Worm (Caenorhabditis elegans) whole organism, young adult: ENCODE measurements around the gene far-5.

ENCODE experiments used
- B0019.2 ChIP-seq: fragments of 200-800 bp; sonication (Bioruptor generic); conservative IDR thresholded peaks from 2 replicates; pipeline ENCODE4 v1.3.6; 2022; ENCODE audit warnings: missing genetic modification reagents, missing genetic modification characterization, missing compliant biosample characterization
- C17E4.6 ChIP-seq: fragments of 200-800 bp; sonication (Bioruptor generic); IDR thresholded peaks from 2 replicates; pipeline ENCODE4 v1.3.6; 2022; ENCODE audit warnings: missing genetic modification reagents, missing genetic modification characterization, missing compliant biosample characterization
- D2030.7 ChIP-seq: fragments of 200-800 bp; sonication (Bioruptor generic); IDR thresholded peaks from 2 replicates; pipeline ENCODE4 v1.3.6; 2022; ENCODE audit warnings: missing genetic modification reagents, missing genetic modification characterization, missing compliant biosample characterization
- F23B12.7 ChIP-seq: sonication (generic microtip); optimal IDR thresholded peaks from 2 replicates; lab custom pipeline; 2017; ENCODE audit warnings: missing genetic modification characterization, mild to moderate bottlenecking, missing compliant biosample characterization, antibody characterized with exemption, moderate library complexity; ENCODE audit not compliant: insufficient read depth
- F55B11.4 ChIP-seq: sonication (generic microtip); optimal IDR thresholded peaks from 2 replicates; lab custom pipeline; 2016; ENCODE audit warnings: missing compliant biosample characterization, missing genetic modification characterization, borderline replicate concordance; ENCODE audit not compliant: insufficient read depth
- F57A8.1 ChIP-seq: fragments of 200-800 bp; sonication (Bioruptor generic); optimal IDR thresholded peaks from 2 replicates; lab custom pipeline; 2018; ENCODE audit warnings: mild to moderate bottlenecking, missing genetic modification characterization, moderate library complexity, missing compliant biosample characterization
- F57C9.4 ChIP-seq: sonication (generic microtip); optimal IDR thresholded peaks from 2 replicates; lab custom pipeline; 2017; ENCODE audit warnings: mild to moderate bottlenecking, missing genetic modification characterization, missing compliant biosample characterization
- K12H6.12 ChIP-seq: fragments of 200-800 bp; sonication (Bioruptor generic); optimal IDR thresholded peaks from 2 replicates; lab custom pipeline; 2018; ENCODE audit warnings: mild to moderate bottlenecking, missing genetic modification characterization, missing compliant biosample characterization
- Y53F4B.3 ChIP-seq: fragments of 200-800 bp; sonication (Bioruptor generic); IDR thresholded peaks from 2 replicates; pipeline ENCODE4 v1.3.6; 2022; ENCODE audit warnings: missing genetic modification reagents, missing genetic modification characterization, missing compliant biosample characterization
- Y56A3A.18 ChIP-seq: fragments of 200-800 bp; sonication (Bioruptor generic); IDR thresholded peaks from 2 replicates; pipeline ENCODE4 v1.3.6; 2022; ENCODE audit warnings: missing genetic modification reagents, missing genetic modification characterization, missing compliant biosample characterization
- Y67H2A.10 ChIP-seq: fragments of 200-800 bp; sonication (Bioruptor generic); conservative IDR thresholded peaks from 2 replicates; pipeline ENCODE4 v1.3.6; 2022; ENCODE audit warnings: missing genetic modification reagents, missing genetic modification characterization, missing compliant biosample characterization
- Y79H2A.3 ChIP-seq: fragments of 200-800 bp; sonication (Bioruptor generic); conservative IDR thresholded peaks from 2 replicates; pipeline ENCODE4 v1.3.6; 2022; ENCODE audit warnings: missing genetic modification reagents, missing genetic modification characterization, missing compliant biosample characterization
- akir-1 ChIP-seq: fragments of 200-800 bp; sonication (Bioruptor generic); optimal IDR thresholded peaks from 2 replicates; lab custom pipeline; 2018; ENCODE audit warnings: mild to moderate bottlenecking, missing genetic modification characterization, moderate library complexity, missing compliant biosample characterization
- atf-7 ChIP-seq: sonication (generic microtip); optimal IDR thresholded peaks from 2 replicates; lab custom pipeline; 2017; ENCODE audit warnings: mild to moderate bottlenecking, missing genetic modification characterization, missing compliant biosample characterization
- attf-6 ChIP-seq: fragments of 200-800 bp; sonication (Bioruptor generic); IDR thresholded peaks from 2 replicates; pipeline ENCODE4 v1.3.6; 2022; ENCODE audit warnings: missing genetic modification reagents, missing genetic modification characterization, missing compliant biosample characterization
- cebp-1 ChIP-seq, 2 experiments: fragments of 200-800 bp in 1 of 2; sonication (Bioruptor generic) in 1 of 2; sonication (generic microtip) in 1 of 2; IDR thresholded peaks in 1 of 2; optimal IDR thresholded peaks in 1 of 2; 2 replicates each; pipeline versions ENCODE4 v1.3.6 to Lab custom; 2017 to 2022; ENCODE audit warnings: missing compliant biosample characterization in 2 of 2, missing genetic modification characterization in 2 of 2, mild to moderate bottlenecking in 1 of 2, missing genetic modification reagents in 1 of 2, moderate library complexity in 1 of 2
- cebp-2 ChIP-seq: fragments of 200-800 bp; sonication (Bioruptor generic); IDR thresholded peaks from 2 replicates; pipeline ENCODE4 v1.3.6; 2022; ENCODE audit warnings: missing genetic modification characterization, missing compliant biosample characterization
- ceh-100 ChIP-seq: fragments of 200-800 bp; sonication (Bioruptor generic); IDR thresholded peaks from 2 replicates; pipeline ENCODE4 v1.3.6; 2022; ENCODE audit warnings: missing genetic modification reagents, missing genetic modification characterization, missing compliant biosample characterization
- ceh-27 ChIP-seq: fragments of 200-800 bp; sonication (Bioruptor generic); optimal IDR thresholded peaks from 2 replicates; lab custom pipeline; 2018; ENCODE audit warnings: mild to moderate bottlenecking, missing genetic modification characterization, moderate library complexity, missing compliant biosample characterization
- ceh-79 ChIP-seq: sonication (generic microtip); optimal IDR thresholded peaks from 2 replicates; lab custom pipeline; 2017; ENCODE audit warnings: mild to moderate bottlenecking, missing genetic modification characterization, missing compliant biosample characterization
- die-1 ChIP-seq: sonication (generic microtip); optimal IDR thresholded peaks from 2 replicates; lab custom pipeline; 2016; ENCODE audit warnings: missing genotype, mild to moderate bottlenecking, missing genetic modification characterization, missing compliant biosample characterization
- dox-1 ChIP-seq: fragments of 200-800 bp; sonication (Bioruptor generic); IDR thresholded peaks from 2 replicates; pipeline ENCODE4 v1.3.6; 2022; ENCODE audit warnings: missing genetic modification reagents, missing genetic modification characterization, missing compliant biosample characterization
- egl-18 ChIP-seq: fragments of 200-800 bp; sonication (Bioruptor generic); IDR thresholded peaks from 2 replicates; pipeline ENCODE4 v1.3.6; 2022; ENCODE audit warnings: missing genetic modification reagents, missing genetic modification characterization, missing compliant biosample characterization
- egl-44 ChIP-seq: fragments of 200-800 bp; sonication (Bioruptor generic); IDR thresholded peaks from 2 replicates; pipeline ENCODE4 v1.3.6; 2022; ENCODE audit warnings: missing genetic modification reagents, missing genetic modification characterization, missing compliant biosample characterization
- egrh-3 ChIP-seq: fragments of 200-800 bp; sonication (Bioruptor generic); IDR thresholded peaks from 2 replicates; pipeline ENCODE4 v1.3.6; 2022; ENCODE audit warnings: missing genetic modification reagents, missing genetic modification characterization, missing compliant biosample characterization
- ets-4 ChIP-seq: fragments of 200-800 bp; sonication (Bioruptor generic); optimal IDR thresholded peaks from 2 replicates; lab custom pipeline; 2018; ENCODE audit warnings: mild to moderate bottlenecking, missing genetic modification characterization, missing compliant biosample characterization
- fkh-3 ChIP-seq: sonication (generic microtip); optimal IDR thresholded peaks from 2 replicates; lab custom pipeline; 2016; ENCODE audit warnings: mild to moderate bottlenecking, missing genetic modification characterization, missing compliant biosample characterization
- hlh-26 ChIP-seq: fragments of 200-800 bp; sonication (Bioruptor generic); conservative IDR thresholded peaks from 2 replicates; pipeline ENCODE4 v1.3.6; 2022; ENCODE audit warnings: missing genetic modification reagents, missing genetic modification characterization, missing compliant biosample characterization
- hmg-1.2 ChIP-seq: fragments of 200-800 bp; sonication (Bioruptor generic); IDR thresholded peaks from 2 replicates; pipeline ENCODE4 v1.3.6; 2022; ENCODE audit warnings: missing genetic modification reagents, missing genetic modification characterization, missing compliant biosample characterization
- hmg-20 ChIP-seq: fragments of 200-800 bp; sonication (Bioruptor generic); IDR thresholded peaks from 2 replicates; pipeline ENCODE4 v1.3.6; 2022; ENCODE audit warnings: missing genetic modification reagents, missing genetic modification characterization, missing compliant biosample characterization
- hrde-1 ChIP-seq: sonication (generic microtip); optimal IDR thresholded peaks from 2 replicates; lab custom pipeline; 2016; ENCODE audit warnings: missing genetic modification characterization, mild to moderate bottlenecking, missing compliant biosample characterization, moderate library complexity, missing genotype, missing genetic modification reagents, borderline replicate concordance
- lsl-1 ChIP-seq: fragments of 200-800 bp; sonication (Bioruptor generic); optimal IDR thresholded peaks from 2 replicates; lab custom pipeline; 2018; ENCODE audit warnings: mild to moderate bottlenecking, missing genetic modification characterization, moderate library complexity, missing compliant biosample characterization
- lsy-27 ChIP-seq: sonication (generic microtip); optimal IDR thresholded peaks from 2 replicates; lab custom pipeline; 2017; ENCODE audit warnings: missing genetic modification characterization, mild to moderate bottlenecking, missing compliant biosample characterization, antibody characterized with exemption, missing genotype, borderline replicate concordance; ENCODE audit not compliant: insufficient read depth
- madf-3 ChIP-seq: fragments of 200-800 bp; sonication (Bioruptor generic); IDR thresholded peaks from 2 replicates; pipeline ENCODE4 v1.3.6; 2022; ENCODE audit warnings: missing genetic modification reagents, missing genetic modification characterization, missing compliant biosample characterization
- mes-4 ChIP-seq: sonication (generic microtip); optimal IDR thresholded peaks from 2 replicates; lab custom pipeline; 2016; ENCODE audit warnings: missing genotype, missing genetic modification characterization, missing compliant biosample characterization
- mxl-1 ChIP-seq: sonication (generic microtip); optimal IDR thresholded peaks from 2 replicates; lab custom pipeline; 2016; ENCODE audit warnings: missing genetic modification characterization, missing compliant biosample characterization
- nhr-80 ChIP-seq: sonication (generic microtip); optimal IDR thresholded peaks from 2 replicates; lab custom pipeline; 2016; ENCODE audit warnings: missing genetic modification characterization, missing compliant biosample characterization
- nhr-90 ChIP-seq: sonication (generic microtip); optimal IDR thresholded peaks from 2 replicates; lab custom pipeline; 2016; ENCODE audit warnings: missing genotype, mild to moderate bottlenecking, missing genetic modification characterization, missing compliant biosample characterization
- pbrm-1 ChIP-seq: fragments of 200-800 bp; sonication (Bioruptor generic); IDR thresholded peaks from 2 replicates; pipeline ENCODE4 v1.3.6; 2022; ENCODE audit warnings: missing genetic modification reagents, missing genetic modification characterization, missing compliant biosample characterization
- pha-4 ChIP-seq: fragments of 150-350 bp; sonication (generic microtip); optimal IDR thresholded peaks from 2 replicates; lab custom pipeline; 2014; ENCODE audit warnings: missing biosample characterization, missing genetic modification reagents, missing genetic modification characterization
- rec-8 ChIP-seq, 2 experiments: sonication (generic microtip); optimal IDR thresholded peaks; 2 replicates each; lab custom pipeline; 2016; ENCODE audit warnings: mild to moderate bottlenecking in 2 of 2, missing genetic modification characterization in 2 of 2, missing genetic modification reagents in 2 of 2, missing genotype in 2 of 2, missing biosample characterization in 1 of 2, missing compliant biosample characterization in 1 of 2, moderate library complexity in 1 of 2
- sdz-38 ChIP-seq: sonication (generic microtip); optimal IDR thresholded peaks from 2 replicates; lab custom pipeline; 2016; ENCODE audit warnings: missing genotype, missing genetic modification characterization, missing compliant biosample characterization
- sea-2 ChIP-seq: fragments of 200-800 bp; sonication (Bioruptor generic); IDR thresholded peaks from 2 replicates; pipeline ENCODE4 v1.3.6; 2022; ENCODE audit warnings: missing genetic modification characterization, missing compliant biosample characterization
- snpc-1.1 ChIP-seq: sonication (generic microtip); optimal IDR thresholded peaks from 2 replicates; lab custom pipeline; 2017; ENCODE audit warnings: missing genetic modification characterization, mild to moderate bottlenecking, missing compliant biosample characterization, antibody characterized with exemption, moderate library complexity, missing genotype, missing genetic modification reagents; ENCODE audit not compliant: insufficient read depth
- tlf-1 ChIP-seq: fragments of 200-800 bp; sonication (Bioruptor generic); optimal IDR thresholded peaks from 2 replicates; lab custom pipeline; 2018; ENCODE audit warnings: mild to moderate bottlenecking, missing genetic modification characterization, missing compliant biosample characterization
- zfh-2 ChIP-seq: fragments of 200-800 bp; sonication (Bioruptor generic); conservative IDR thresholded peaks from 2 replicates; pipeline ENCODE4 v1.3.6; 2022; ENCODE audit warnings: missing genetic modification reagents, missing genetic modification characterization, missing compliant biosample characterization
- ztf-28 ChIP-seq: fragments of 200-800 bp; sonication (Bioruptor generic); IDR thresholded peaks from 2 replicates; pipeline ENCODE4 v1.3.6; 2022; ENCODE audit warnings: missing genetic modification reagents, missing genetic modification characterization, missing compliant biosample characterization

far-5 gene

DNA sequence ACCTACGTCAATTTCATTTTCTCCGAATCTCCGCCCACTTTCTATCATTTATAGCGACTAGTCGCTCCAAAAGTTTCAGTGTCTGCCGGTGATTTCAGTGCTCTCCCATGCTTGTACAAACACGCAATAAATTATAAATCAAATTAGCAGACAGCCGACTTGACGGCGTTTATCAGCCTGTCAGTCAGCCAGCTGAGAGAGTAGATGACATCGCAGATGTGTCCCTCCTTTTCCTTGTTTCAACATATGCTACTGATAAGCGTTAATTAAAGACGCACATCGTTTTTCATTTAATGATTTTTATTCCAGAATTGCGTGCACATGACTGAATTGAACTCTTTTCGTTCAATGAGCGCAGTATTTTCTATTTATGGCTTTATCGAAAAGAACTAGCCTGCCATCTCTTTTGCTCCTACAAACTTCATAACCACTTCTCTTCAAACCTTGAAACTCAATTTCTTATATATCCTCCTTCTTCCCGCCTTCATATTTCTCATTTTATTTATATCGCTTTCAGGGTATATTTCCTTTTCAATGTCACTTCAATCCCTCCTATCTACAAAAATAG, 47.9 kb downstream of the far-5 start, which contains the start of gene lap-2 (continued):
- peak; percentile 51; the same call in 1 of the 2 replicates for TF ChIP-seq cebp-1 (GFP tag; IDR thresholded peaks at IDR 0.05; lab: Robert Waterston, UW)
- peak; percentile 67 for TF ChIP-seq cebp-1 (tag; optimal IDR thresholded peaks at IDR 0.05; lab: Kevin White, UChicago)
- no peak for TF ChIP-seq F55B11.4 (tag; lab: Kevin White, UChicago)
- TF ChIP-seq lsy-27 (tag; lab: Kevin White, UChicago) = no peak
- TF ChIP-seq snpc-1.1 = no peak
- TF ChIP-seq sdz-38 (tag; lab: Kevin White, UChicago) = no peak
- TF ChIP-seq ztf-28 (GFP tag; lab: Robert Waterston, UW) = no peak
- TF ChIP-seq ceh-100 = no peak
- no peak for TF ChIP-seq hlh-26 (GFP tag; lab: Robert Waterston, UW)
- TF ChIP-seq D2030.7 (GFP tag; lab: Robert Waterston, UW) = no peak
- no peak for TF ChIP-seq zfh-2 (GFP tag; lab: Robert Waterston, UW)
- peak; percentile 46 for TF ChIP-seq nhr-90
- no peak for TF ChIP-seq B0019.2 (GFP tag; lab: Robert Waterston, UW)
- TF ChIP-seq atf-7 (tag; lab: Kevin White, UChicago) = peak; percentile 72
- no peak for TF ChIP-seq Y56A3A.18 (GFP tag; lab: Robert Waterston, UW)
- no peak for TF ChIP-seq Y53F4B.3
- no peak for TF ChIP-seq hmg-1.2
- peak; percentile 82 for TF ChIP-seq nhr-80 (tag; lab: Kevin White, UChicago)
- no peak for TF ChIP-seq cebp-2 (GFP tag; lab: Robert Waterston, UW)
- TF ChIP-seq hrde-1 = no peak
- TF ChIP-seq ceh-79 (tag; lab: Kevin White, UChicago) = no peak
- TF ChIP-seq rec-8 (tag; optimal IDR thresholded peaks at IDR 0.05; lab: Kevin White, UChicago) = no peak
- TF ChIP-seq hmg-20 (GFP tag; lab: Robert Waterston, UW) = no peak
- no peak for TF ChIP-seq F23B12.7
- no peak for TF ChIP-seq mxl-1 (tag; lab: Kevin White, UChicago)
- TF ChIP-seq K12H6.12 (tag; lab: Kevin White, UChicago) = no peak
- TF ChIP-seq tlf-1 = peak; percentile 42
- TF ChIP-seq pha-4 = no peak
- peak; percentile 16 for TF ChIP-seq lsl-1 (GFP tag; lab: Kevin White, UChicago)
- no peak for TF ChIP-seq egl-18 (GFP tag; lab: Robert Waterston, UW)
- TF ChIP-seq egl-44 (GFP tag; lab: Robert Waterston, UW) = peak; percentile 53; the same call in 1 of the 2 replicates
- TF ChIP-seq sea-2 (GFP tag; lab: Robert Waterston, UW) = no peak
- peak; percentile 64 for TF ChIP-seq ets-4
- TF ChIP-seq egrh-3 (GFP tag; lab: Robert Waterston, UW) = no peak
- TF ChIP-seq mes-4 = no peak
- no peak for TF ChIP-seq Y79H2A.3 (GFP tag; lab: Robert Waterston, UW)
- TF ChIP-seq pbrm-1 (GFP tag; lab: Robert Waterston, UW) = no peak
- TF ChIP-seq Y67H2A.10 (GFP tag; lab: Robert Waterston, UW) = no peak
- TF ChIP-seq dox-1 = peak; percentile 52
- TF ChIP-seq F57A8.1 (GFP tag; lab: Kevin White, UChicago) = no peak
- TF ChIP-seq akir-1 (GFP tag; lab: Kevin White, UChicago) = no peak
- TF ChIP-seq die-1 = no peak
- TF ChIP-seq F57C9.4 = no peak
- no peak for TF ChIP-seq attf-6
- no peak for TF ChIP-seq fkh-3 (tag; lab: Kevin White, UChicago)
- no peak for TF ChIP-seq madf-3 (GFP tag; lab: Robert Waterston, UW)
- TF ChIP-seq C17E4.6 (GFP tag; lab: Robert Waterston, UW) = no peak
- no peak for TF ChIP-seq ceh-27 (GFP tag; lab: Kevin White, UChicago)
